Fruit fly (Drosophila melanogaster) whole organism, embryonic: ENCODE data around the gene CG12974.

Experiments used
- Abd-B ChIP-seq: fragments of 200-800 bp; sonication (Bioruptor generic); optimal IDR thresholded peaks from 2 replicates; lab custom pipeline; 2018; ENCODE audit warnings: missing biosample characterization, mild to moderate bottlenecking, missing genetic modification characterization, moderate library complexity
- Atf-2 ChIP-seq: fragments of 200-800 bp; sonication (Bioruptor generic); optimal IDR thresholded peaks from 2 replicates; lab custom pipeline; 2016; ENCODE audit warnings: missing biosample characterization, missing genetic modification characterization
- BtbVII ChIP-seq: fragments of 200-800 bp; sonication (Bioruptor generic); optimal IDR thresholded peaks from 3 replicates; lab custom pipeline; 2017; ENCODE audit warnings: missing biosample characterization, mild to moderate bottlenecking, missing genetic modification characterization
- CG10209 ChIP-seq: fragments of 200-800 bp; sonication (Bioruptor generic); optimal IDR thresholded peaks from 3 replicates; lab custom pipeline; 2017; ENCODE audit warnings: missing biosample characterization, mild to moderate bottlenecking, missing genetic modification characterization, missing genetic modification reagents
- CG11695 ChIP-seq: fragments of 200-800 bp; sonication (Bioruptor generic); IDR thresholded peaks from 3 replicates; pipeline ENCODE4 v1.3.6; 2022; ENCODE audit warnings: missing biosample characterization, missing genetic modification characterization
- CG11723 ChIP-seq: fragments of 200-800 bp; sonication (Bioruptor generic); optimal IDR thresholded peaks from 2 replicates; lab custom pipeline; 2017; ENCODE audit warnings: missing biosample characterization, mild to moderate bottlenecking, missing genetic modification characterization
- CG12071 ChIP-seq: fragments of 200-800 bp; sonication (Bioruptor generic); optimal IDR thresholded peaks from 3 replicates; lab custom pipeline; 2018; ENCODE audit warnings: missing biosample characterization, mild to moderate bottlenecking, missing genetic modification characterization
- CG12236 ChIP-seq: fragments of 200-800 bp; sonication (Bioruptor generic); optimal IDR thresholded peaks from 2 replicates; lab custom pipeline; 2016; ENCODE audit warnings: missing biosample characterization, missing genetic modification characterization
- CG12942 ChIP-seq: fragments of 200-800 bp; sonication (Bioruptor generic); optimal IDR thresholded peaks from 3 replicates; lab custom pipeline; 2016; ENCODE audit warnings: missing biosample characterization, missing genetic modification characterization
- CG15696 ChIP-seq: fragments of 200-800 bp; sonication (Bioruptor generic); optimal IDR thresholded peaks from 2 replicates; lab custom pipeline; 2019; ENCODE audit warnings: missing biosample characterization, mild to moderate bottlenecking, missing genetic modification characterization, moderate library complexity
- CG1647 ChIP-seq: fragments of 200-800 bp; sonication (Bioruptor generic); optimal IDR thresholded peaks from 3 replicates; lab custom pipeline; 2016; ENCODE audit warnings: missing biosample characterization, missing genetic modification characterization
- CG16779 ChIP-seq: fragments of 200-800 bp; sonication (Bioruptor generic); IDR thresholded peaks from 2 replicates; pipeline ENCODE4 v1.3.6; 2022; ENCODE audit warnings: missing biosample characterization, missing genetic modification characterization
- CG2129 ChIP-seq: fragments of 200-800 bp; sonication (Bioruptor generic); IDR thresholded peaks from 2 replicates; pipeline ENCODE4 v1.3.6; 2022; ENCODE audit warnings: missing biosample characterization, missing genetic modification characterization; ENCODE audit not compliant: partially characterized antibody
- CG2199 ChIP-seq: fragments of 200-800 bp; sonication (Bioruptor generic); IDR thresholded peaks from 3 replicates; pipeline ENCODE4 v1.3.6; 2022; ENCODE audit warnings: missing biosample characterization, missing genetic modification characterization
- CG2889 ChIP-seq: fragments of 200-800 bp; sonication (Bioruptor generic); IDR thresholded peaks from 3 replicates; pipeline ENCODE4 v1.3.6; 2022; ENCODE audit warnings: missing biosample characterization, missing genetic modification characterization
- CG30020 ChIP-seq: fragments of 200-800 bp; optimal IDR thresholded peaks from 2 replicates; lab custom pipeline; 2019; ENCODE audit warnings: missing biosample characterization, mild to moderate bottlenecking, missing genetic modification characterization, moderate library complexity
- CG30403 ChIP-seq: fragments of 200-800 bp; sonication (Bioruptor generic); optimal IDR thresholded peaks from 3 replicates; lab custom pipeline; 2016; ENCODE audit warnings: missing biosample characterization, missing genetic modification characterization
- CG3847 ChIP-seq: fragments of 200-800 bp; sonication (Bioruptor generic); IDR thresholded peaks from 2 replicates; pipeline ENCODE4 v1.3.6; 2022; ENCODE audit warnings: missing biosample characterization, missing genetic modification characterization
- CG42726 ChIP-seq: fragments of 200-800 bp; sonication (Bioruptor generic); IDR thresholded peaks from 2 replicates; pipeline ENCODE4 v1.3.6; 2022; ENCODE audit warnings: missing biosample characterization, missing genetic modification characterization; ENCODE audit not compliant: partially characterized antibody
- CG6654 ChIP-seq: fragments of 200-800 bp; sonication (Bioruptor generic); optimal IDR thresholded peaks from 2 replicates; lab custom pipeline; 2017; ENCODE audit warnings: missing biosample characterization, mild to moderate bottlenecking, missing genetic modification characterization
- CG6683 ChIP-seq: fragments of 200-800 bp; sonication (Bioruptor generic); optimal IDR thresholded peaks from 2 replicates; lab custom pipeline; 2017; ENCODE audit warnings: missing biosample characterization, mild to moderate bottlenecking, missing genetic modification characterization, missing genetic modification reagents
- CG8478 ChIP-seq: fragments of >200 bp; optimal IDR thresholded peaks from 2 replicates; lab custom pipeline; 2018
- CG9876 ChIP-seq: fragments of 200-800 bp; sonication (Bioruptor generic); optimal IDR thresholded peaks from 2 replicates; lab custom pipeline; 2016; ENCODE audit warnings: missing biosample characterization, missing genetic modification characterization
- CkIIα-i1 ChIP-seq: fragments of 200-800 bp; sonication (Bioruptor generic); IDR thresholded peaks from 2 replicates; pipeline ENCODE4 v1.3.6; 2022; ENCODE audit warnings: missing biosample characterization, missing genetic modification characterization
- ERR ChIP-seq: fragments of 200-800 bp; sonication (Bioruptor generic); optimal IDR thresholded peaks from 2 replicates; lab custom pipeline; 2016; ENCODE audit warnings: missing biosample characterization, missing genetic modification characterization
- Fer1 ChIP-seq: fragments of 200-800 bp; sonication (Bioruptor generic); optimal IDR thresholded peaks from 2 replicates; lab custom pipeline; 2017; ENCODE audit warnings: missing biosample characterization, mild to moderate bottlenecking, missing genetic modification characterization
- HHEX ChIP-seq: fragments of 200-800 bp; sonication (Bioruptor generic); optimal IDR thresholded peaks from 3 replicates; lab custom pipeline; 2017; ENCODE audit warnings: missing biosample characterization, mild to moderate bottlenecking, missing genetic modification characterization, missing genetic modification reagents
- Lhr ChIP-seq: fragments of 200-800 bp; sonication (Bioruptor generic); optimal IDR thresholded peaks from 3 replicates; lab custom pipeline; 2017; ENCODE audit warnings: mild to moderate bottlenecking, missing biosample characterization, missing genetic modification reagents, missing genetic modification characterization
- Lpt ChIP-seq: fragments of >200 bp; optimal IDR thresholded peaks from 2 replicates; lab custom pipeline; 2018; ENCODE audit warnings: missing biosample characterization, missing genetic modification characterization
- Myb ChIP-seq: fragments of 200-800 bp; sonication (Bioruptor generic); optimal IDR thresholded peaks from 2 replicates; lab custom pipeline; 2016; ENCODE audit warnings: missing biosample characterization, missing genetic modification characterization
- Opbp ChIP-seq: fragments of 200-800 bp; sonication (Bioruptor generic); IDR thresholded peaks from 3 replicates; pipeline ENCODE4 v1.3.6; 2022; ENCODE audit warnings: missing biosample characterization, missing genetic modification characterization; ENCODE audit not compliant: partially characterized antibody
- PHDP ChIP-seq: fragments of 200-800 bp; sonication (Bioruptor generic); optimal IDR thresholded peaks from 3 replicates; lab custom pipeline; 2018; ENCODE audit warnings: missing biosample characterization, mild to moderate bottlenecking, missing genetic modification characterization, moderate library complexity
- abd-A ChIP-seq: fragments of 200-800 bp; sonication (Bioruptor generic); optimal IDR thresholded peaks from 3 replicates; lab custom pipeline; 2019; ENCODE audit warnings: missing biosample characterization, mild to moderate bottlenecking, missing genetic modification characterization, moderate library complexity
- ap ChIP-seq: fragments of 200-800 bp; sonication (Bioruptor generic); IDR thresholded peaks from 2 replicates; pipeline ENCODE4 v1.3.6; 2022; ENCODE audit warnings: missing biosample characterization, missing genetic modification characterization
- ash1 ChIP-seq: fragments of 200-800 bp; sonication (Bioruptor generic); optimal IDR thresholded peaks from 2 replicates; lab custom pipeline; 2018; ENCODE audit warnings: missing biosample characterization, mild to moderate bottlenecking, missing genetic modification characterization
- caup ChIP-seq: fragments of 200-800 bp; sonication (Bioruptor generic); optimal IDR thresholded peaks from 3 replicates; lab custom pipeline; 2017; ENCODE audit warnings: missing biosample characterization, mild to moderate bottlenecking, missing genetic modification characterization, moderate library complexity; ENCODE audit not compliant: severe bottlenecking
- chinmo ChIP-seq: fragments of 200-800 bp; sonication (Bioruptor generic); IDR thresholded peaks from 4 replicates; pipeline ENCODE4 v1.3.6; 2022; ENCODE audit warnings: missing biosample characterization, missing genetic modification characterization; ENCODE audit not compliant: partially characterized antibody
- chm ChIP-seq: fragments of 200-800 bp; sonication (Bioruptor generic); IDR thresholded peaks from 2 replicates; pipeline ENCODE4 v1.3.6; 2022; ENCODE audit warnings: missing biosample characterization, missing genetic modification characterization
- croc ChIP-seq: fragments of 200-800 bp; sonication (Bioruptor generic); conservative IDR thresholded peaks from 3 replicates; pipeline ENCODE4 v1.3.6; 2022; ENCODE audit warnings: missing biosample characterization, missing genetic modification characterization
- dmrt11E ChIP-seq: fragments of 200-800 bp; sonication (Bioruptor generic); optimal IDR thresholded peaks from 3 replicates; lab custom pipeline; 2018; ENCODE audit warnings: missing biosample characterization, mild to moderate bottlenecking, missing genetic modification characterization, moderate library complexity
- gce ChIP-seq: fragments of 200-800 bp; sonication (Bioruptor generic); IDR thresholded peaks from 3 replicates; pipeline ENCODE4 v1.3.6; 2022; ENCODE audit warnings: missing biosample characterization, missing genetic modification characterization
- klu ChIP-seq: fragments of 200-800 bp; sonication (Bioruptor generic); IDR thresholded peaks from 2 replicates; pipeline ENCODE4 v1.3.6; 2022; ENCODE audit warnings: missing biosample characterization, missing genetic modification characterization
- lmd ChIP-seq: fragments of 200-800 bp; sonication (Bioruptor generic); IDR thresholded peaks from 2 replicates; pipeline ENCODE4 v1.3.6; 2022; ENCODE audit warnings: missing biosample characterization, missing genetic modification characterization
- mld ChIP-seq: fragments of 200-800 bp; sonication (Bioruptor generic); IDR thresholded peaks from 3 replicates; pipeline ENCODE4 v1.3.6; 2022; ENCODE audit warnings: missing biosample characterization, missing genetic modification characterization; ENCODE audit not compliant: partially characterized antibody
- nmo ChIP-seq: fragments of 200-800 bp; sonication (Bioruptor generic); optimal IDR thresholded peaks from 2 replicates; lab custom pipeline; 2018; ENCODE audit warnings: missing biosample characterization, mild to moderate bottlenecking, missing genetic modification characterization, moderate library complexity
- pb ChIP-seq: fragments of 200-800 bp; sonication (Bioruptor generic); optimal IDR thresholded peaks from 3 replicates; lab custom pipeline; 2016; ENCODE audit warnings: missing biosample characterization, missing genetic modification characterization
- phol ChIP-seq: fragments of 200-800 bp; sonication (Bioruptor generic); optimal IDR thresholded peaks from 3 replicates; lab custom pipeline; 2018; ENCODE audit warnings: missing biosample characterization, mild to moderate bottlenecking, missing genetic modification characterization, moderate library complexity
- ro ChIP-seq: fragments of 200-800 bp; sonication (Bioruptor generic); IDR thresholded peaks from 2 replicates; pipeline ENCODE4 v1.3.6; 2022; ENCODE audit warnings: missing biosample characterization, missing genetic modification characterization
- stwl ChIP-seq: fragments of 200-800 bp; sonication (Bioruptor generic); optimal IDR thresholded peaks from 3 replicates; lab custom pipeline; 2018; ENCODE audit warnings: missing biosample characterization, mild to moderate bottlenecking, missing genetic modification characterization, moderate library complexity
- vfl ChIP-seq: fragments of 200-800 bp; sonication (Bioruptor generic); optimal IDR thresholded peaks from 2 replicates; lab custom pipeline; 2016; ENCODE audit warnings: missing biosample characterization, missing genetic modification characterization
- vvl ChIP-seq: fragments of 200-800 bp; sonication (Bioruptor generic); IDR thresholded peaks from 2 replicates; pipeline ENCODE4 v1.3.6; 2022; ENCODE audit warnings: missing biosample characterization, missing genetic modification characterization
- zfh2 ChIP-seq: fragments of 200-800 bp; sonication (Bioruptor generic); optimal IDR thresholded peaks from 2 replicates; lab custom pipeline; 2016; ENCODE audit warnings: missing biosample characterization, missing genetic modification characterization

The CG12974 gene

DNA sequence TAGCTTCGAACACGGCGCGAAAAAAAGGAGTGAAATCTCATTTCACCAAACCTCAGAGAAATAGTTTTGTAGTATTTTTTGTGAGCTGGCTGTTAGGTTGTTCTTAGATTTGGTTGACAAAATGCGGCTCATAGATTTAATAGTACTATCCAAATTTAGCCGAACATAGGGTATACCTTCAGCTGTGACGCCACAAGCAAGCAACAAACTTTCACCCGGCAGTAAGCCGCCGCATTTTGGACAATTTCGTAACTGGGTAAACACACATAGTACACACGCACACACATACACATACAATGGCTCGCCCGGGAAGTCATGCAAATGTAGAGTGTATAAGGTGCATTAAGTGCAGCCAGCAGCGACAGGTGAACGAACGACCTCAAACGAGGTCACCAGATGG, 26.5 kb downstream of the CG12974 start (continued):
- TF ChIP-seq ro (GFP tag; lab: Robert Waterston, UW): no peak
- no peak for TF ChIP-seq ash1
- TF ChIP-seq pb (GFP tag; lab: Kevin White, UChicago): no peak
- TF ChIP-seq chm (GFP tag; lab: Robert Waterston, UW): 0 out of 2 replicates have a peak, but pooled peaks have one; percentile 25
- no peak for TF ChIP-seq Lpt
- TF ChIP-seq CG11695: no peak
- TF ChIP-seq CG16779 (GFP tag; lab: Robert Waterston, UW): no peak
- TF ChIP-seq zfh2 (GFP tag; lab: Kevin White, UChicago): no peak
- TF ChIP-seq abd-A (tag; lab: Kevin White, UChicago): no peak
- no peak for TF ChIP-seq Atf-2
- no peak for TF ChIP-seq CkIIα-i1
- TF ChIP-seq CG42726 (GFP tag; lab: Robert Waterston, UW): no peak
- TF ChIP-seq CG12236: no peak
- peak; percentile 3 for TF ChIP-seq CG12071
- no peak for TF ChIP-seq dmrt11E (tag; lab: Kevin White, UChicago)
- no peak for TF ChIP-seq ERR (GFP tag; lab: Kevin White, UChicago)
- no peak for TF ChIP-seq CG12942 (GFP tag; lab: Kevin White, UChicago)
- TF ChIP-seq Fer1 (GFP tag; lab: Kevin White, UChicago): no peak
- no peak for TF ChIP-seq CG11723 (GFP tag; lab: Kevin White, UChicago)
- TF ChIP-seq CG2129 (GFP tag; lab: Robert Waterston, UW): no peak
- TF ChIP-seq CG2199: no peak
- TF ChIP-seq CG6654 (GFP tag; lab: Kevin White, UChicago): peak; percentile 9
- TF ChIP-seq mld (GFP tag; lab: Robert Waterston, UW): no peak
- no peak for TF ChIP-seq CG8478
- no peak for TF ChIP-seq caup
- TF ChIP-seq croc (GFP tag; lab: Robert Waterston, UW): no peak
- no peak for TF ChIP-seq ap (GFP tag; lab: Robert Waterston, UW)
- no peak for TF ChIP-seq vfl (GFP tag; lab: Kevin White, UChicago)
- no peak for TF ChIP-seq Lhr (GFP tag; lab: Kevin White, UChicago)
- no peak for TF ChIP-seq CG9876
- TF ChIP-seq CG15696 (tag; lab: Kevin White, UChicago): no peak
- no peak for TF ChIP-seq klu (GFP tag; lab: Robert Waterston, UW)
- TF ChIP-seq CG2889 (GFP tag; lab: Robert Waterston, UW): no peak
- no peak for TF ChIP-seq CG3847 (GFP tag; lab: Robert Waterston, UW)
- TF ChIP-seq nmo (GFP tag; lab: Kevin White, UChicago): peak; percentile 11
- no peak for TF ChIP-seq chinmo (GFP tag; lab: Robert Waterston, UW)
- no peak for TF ChIP-seq BtbVII
- TF ChIP-seq Opbp: no peak
- peak; percentile 26 for TF ChIP-seq phol (tag; lab: Kevin White, UChicago)
- no peak for TF ChIP-seq HHEX (GFP tag; lab: Kevin White, UChicago)
- no peak for TF ChIP-seq CG1647 (GFP tag; lab: Kevin White, UChicago)
- TF ChIP-seq CG6683 (GFP tag; lab: Kevin White, UChicago): no peak
- TF ChIP-seq Myb (GFP tag; lab: Kevin White, UChicago): no peak
- TF ChIP-seq PHDP (tag; lab: Kevin White, UChicago): no peak
- TF ChIP-seq CG30020 (tag; lab: Kevin White, UChicago): no peak
- TF ChIP-seq vvl (GFP tag; lab: Robert Waterston, UW): no peak
- peak; percentile 7; the same call in 1 of the 2 replicates for TF ChIP-seq lmd
- no peak for TF ChIP-seq CG30403 (GFP tag; lab: Kevin White, UChicago)
- no peak for TF ChIP-seq stwl (tag; lab: Kevin White, UChicago)
- no peak for TF ChIP-seq Abd-B (GFP tag; lab: Kevin White, UChicago)
- no peak for TF ChIP-seq gce (GFP tag; lab: Robert Waterston, UW)
- no peak for TF ChIP-seq CG10209
